Fruit fly (Drosophila melanogaster): Measurements from ENCODE around the gene CG42371.

dm6 chr2L:2254950-2255349 lies 37.9 kb upstream of the CG42371 start, which contains the start of gene Send1:
- TF ChIP-seq tj (GFP tag; optimal IDR thresholded peaks at IDR 0.05), result no peak
- TF ChIP-seq CG5204 (GFP tag; optimal IDR thresholded peaks at IDR 0.05), result no peak
- no peak for TF ChIP-seq cic (GFP tag; optimal IDR thresholded peaks at IDR 0.05)
- TF ChIP-seq CG14711 (tag; optimal IDR thresholded peaks at IDR 0.05), result no peak

All from whole organism, adult.